Worm (Caenorhabditis elegans) whole organism, mixed stage, embryonic: ENCODE results near the gene R11D1.12.

Experiments
- M03D4.4 ChIP-seq: sonication (generic microtip); optimal IDR thresholded peaks from 2 replicates; lab custom pipeline; 2017; ENCODE audit warnings: mild to moderate bottlenecking, missing genetic modification characterization, missing compliant biosample characterization
- bed-3 ChIP-seq: fragments of 200-800 bp; sonication (Bioruptor generic); optimal IDR thresholded peaks from 3 replicates; lab custom pipeline; 2018; ENCODE audit warnings: mild to moderate bottlenecking, missing genetic modification characterization, moderate library complexity, missing compliant biosample characterization
- blmp-1 ChIP-seq: fragments of 150-350 bp; optimal IDR thresholded peaks from 2 replicates; lab custom pipeline; 2014; ENCODE audit warnings: missing biosample characterization, missing genetic modification characterization
- ceh-39 ChIP-seq: fragments of 150-350 bp; optimal IDR thresholded peaks from 2 replicates; lab custom pipeline; 2014; ENCODE audit warnings: missing biosample characterization, missing genetic modification characterization
- ceh-43 ChIP-seq: fragments of 200-800 bp; sonication (Bioruptor generic); optimal IDR thresholded peaks from 2 replicates; lab custom pipeline; 2018; ENCODE audit warnings: mild to moderate bottlenecking, missing genetic modification characterization, moderate library complexity, missing compliant biosample characterization
- ceh-83 ChIP-seq: fragments of 200-800 bp; sonication (Bioruptor generic); optimal IDR thresholded peaks from 2 replicates; lab custom pipeline; 2018; ENCODE audit warnings: mild to moderate bottlenecking, missing genetic modification characterization, missing compliant biosample characterization
- cnd-1 ChIP-seq: fragments of 200-800 bp; sonication (Bioruptor generic); optimal IDR thresholded peaks from 2 replicates; lab custom pipeline; 2018; ENCODE audit warnings: mild to moderate bottlenecking, missing genetic modification characterization, missing compliant biosample characterization
- drap-1 ChIP-seq: fragments of 200-800 bp; sonication (Bioruptor generic); optimal IDR thresholded peaks from 3 replicates; lab custom pipeline; 2018; ENCODE audit warnings: mild to moderate bottlenecking, missing genetic modification characterization, missing compliant biosample characterization
- elt-1 ChIP-seq: sonication (generic microtip); optimal IDR thresholded peaks from 2 replicates; lab custom pipeline; 2017; ENCODE audit warnings: missing genetic modification characterization, mild to moderate bottlenecking, missing compliant biosample characterization, antibody characterized with exemption, moderate library complexity, borderline replicate concordance; ENCODE audit not compliant: insufficient read depth
- elt-3 ChIP-seq: fragments of 150-350 bp; optimal IDR thresholded peaks from 2 replicates; lab custom pipeline; 2014; ENCODE audit warnings: missing biosample characterization, missing genetic modification characterization
- hlh-1 ChIP-seq: fragments of 150-350 bp; optimal IDR thresholded peaks from 2 replicates; lab custom pipeline; 2014; ENCODE audit warnings: missing biosample characterization, missing genetic modification reagents, missing genetic modification characterization
- lin-32 ChIP-seq: fragments of 200-800 bp; sonication (Bioruptor generic); optimal IDR thresholded peaks from 2 replicates; lab custom pipeline; 2018; ENCODE audit warnings: mild to moderate bottlenecking, missing genetic modification characterization, missing compliant biosample characterization
- lsy-2 ChIP-seq: fragments of 150-350 bp; optimal IDR thresholded peaks from 2 replicates; lab custom pipeline; 2014; ENCODE audit warnings: missing biosample characterization, missing genetic modification characterization
- mls-2 ChIP-seq: sonication (generic microtip); optimal IDR thresholded peaks from 2 replicates; lab custom pipeline; 2016; ENCODE audit warnings: mild to moderate bottlenecking, missing genetic modification characterization, moderate library complexity, missing compliant biosample characterization
- nhr-12 ChIP-seq: fragments of 150-350 bp; optimal IDR thresholded peaks from 2 replicates; lab custom pipeline; 2014; ENCODE audit warnings: missing biosample characterization, missing genetic modification characterization
- nhr-2 ChIP-seq: fragments of 150-350 bp; optimal IDR thresholded peaks from 2 replicates; lab custom pipeline; 2014; ENCODE audit warnings: missing biosample characterization, missing genetic modification characterization
- nhr-237 ChIP-seq: fragments of 150-350 bp; optimal IDR thresholded peaks from 2 replicates; lab custom pipeline; 2014; ENCODE audit warnings: missing biosample characterization, missing genetic modification characterization
- nhr-28 ChIP-seq: fragments of 150-350 bp; optimal IDR thresholded peaks from 2 replicates; lab custom pipeline; 2014; ENCODE audit warnings: missing biosample characterization, missing genetic modification characterization
- nhr-76 ChIP-seq: sonication (generic microtip); optimal IDR thresholded peaks from 2 replicates; lab custom pipeline; 2017; ENCODE audit warnings: missing biosample characterization, missing genetic modification characterization
- pha-4 ChIP-seq: fragments of 150-350 bp; optimal IDR thresholded peaks from 2 replicates; lab custom pipeline; 2018; ENCODE audit warnings: missing biosample characterization, missing genetic modification reagents, missing genetic modification characterization
- snpc-4 ChIP-seq: fragments of 150-350 bp; optimal IDR thresholded peaks from 2 replicates; lab custom pipeline; 2014; ENCODE audit warnings: missing biosample characterization, missing genetic modification characterization
- sptf-1 ChIP-seq: sonication (generic microtip); optimal IDR thresholded peaks from 2 replicates; lab custom pipeline; 2017; ENCODE audit warnings: mild to moderate bottlenecking, missing genetic modification characterization, moderate library complexity, missing compliant biosample characterization
- tbx-8 ChIP-seq: fragments of 200-800 bp; sonication (Bioruptor generic); optimal IDR thresholded peaks from 2 replicates; lab custom pipeline; 2018; ENCODE audit warnings: mild to moderate bottlenecking, missing genetic modification characterization, moderate library complexity, missing compliant biosample characterization
- unc-120 ChIP-seq: sonication (generic microtip); optimal IDR thresholded peaks from 2 replicates; lab custom pipeline; 2017; ENCODE audit warnings: missing genetic modification characterization, missing compliant biosample characterization; ENCODE audit not compliant: poor library complexity, severe bottlenecking
- zip-8 ChIP-seq: fragments of 150-350 bp; optimal IDR thresholded peaks from 2 replicates; lab custom pipeline; 2014; ENCODE audit warnings: missing biosample characterization, missing genetic modification characterization

Gene R11D1.12

ce11 chrV:12695968-12696367 lies 29.8 kb downstream of the R11D1.12 start, which contains the start of gene K10C8.4:
Gene K10C8.4, plus strand, starts transcription at chrV:12696268.
- no peak for TF ChIP-seq sptf-1 (tag; lab: Kevin White, UChicago)
- no peak for TF ChIP-seq nhr-28 (tag; lab: Kevin White, UChicago)
- TF ChIP-seq drap-1 (GFP tag; lab: Kevin White, UChicago), result no peak
- no peak for TF ChIP-seq elt-3 (tag; lab: Kevin White, UChicago)
- no peak for TF ChIP-seq mls-2
- TF ChIP-seq zip-8 (tag; lab: Kevin White, UChicago), result no peak

ce11 chrV:12695155-12695554 lies 30.6 kb downstream of the R11D1.12 start, which contains the start of gene parn-1:
Gene parn-1, minus strand, starts transcription at chrV:12695255.
- TF ChIP-seq elt-3 (tag; lab: Kevin White, UChicago) (no peak), cnd-1 (tag; lab: Kevin White, UChicago) (no peak), ceh-83 (GFP tag; lab: Kevin White, UChicago) (no peak)

ce11 chrV:12683205-12683604 lies 42.6 kb downstream of the R11D1.12 start:
- TF ChIP-seq blmp-1 (tag; lab: Kevin White, UChicago), result no peak
- no peak for TF ChIP-seq nhr-28 (tag; lab: Kevin White, UChicago)
- no peak for TF ChIP-seq elt-1 (tag; lab: Kevin White, UChicago)
- TF ChIP-seq sptf-1 (tag; lab: Kevin White, UChicago), result no peak

ce11 chrV:12679807-12680206 lies 46.0 kb downstream of the R11D1.12 start, which contains the start of gene frpr-15:
Gene frpr-15, plus strand, starts transcription at chrV:12680107.
- TF ChIP-seq M03D4.4 (tag; lab: Kevin White, UChicago), result no peak
- TF ChIP-seq cnd-1 (tag; lab: Kevin White, UChicago), result no peak
- TF ChIP-seq ceh-39, result no peak
- no peak for TF ChIP-seq zip-8 (tag; lab: Kevin White, UChicago)
- no peak for TF ChIP-seq lsy-2 (tag; lab: Kevin White, UChicago)
- no peak for TF ChIP-seq blmp-1 (tag; lab: Kevin White, UChicago)
- TF ChIP-seq ceh-43, result no peak
- TF ChIP-seq pha-4 (tag; lab: Kevin White, UChicago), result no peak
- no peak for TF ChIP-seq nhr-76 (tag; lab: Kevin White, UChicago)
- TF ChIP-seq tbx-8 (GFP tag; lab: Kevin White, UChicago), result no peak
- TF ChIP-seq mls-2, result no peak
- no peak for TF ChIP-seq unc-120 (tag; lab: Kevin White, UChicago)
- no peak for TF ChIP-seq lin-32 (GFP tag; lab: Kevin White, UChicago)
- no peak for TF ChIP-seq elt-1 (tag; lab: Kevin White, UChicago)
- TF ChIP-seq nhr-2 (tag; lab: Kevin White, UChicago), result no peak

ce11 chrV:12679292-12679691 lies 46.5 kb downstream of the R11D1.12 start:
- TF ChIP-seq ceh-43, result no peak
- no peak for TF ChIP-seq nhr-12 (tag; lab: Kevin White, UChicago)
- TF ChIP-seq pha-4 (tag; lab: Kevin White, UChicago), result no peak
- TF ChIP-seq hlh-1 (tag; lab: Kevin White, UChicago), result no peak
- TF ChIP-seq snpc-4 (tag; lab: Kevin White, UChicago), result no peak
- TF ChIP-seq blmp-1 (tag; lab: Kevin White, UChicago), result no peak

ce11 chrV:12676299-12676698 lies 49.5 kb downstream of the R11D1.12 start:
- TF ChIP-seq nhr-237 (tag; lab: Kevin White, UChicago), result no peak
- no peak for TF ChIP-seq lsy-2 (tag; lab: Kevin White, UChicago)
- TF ChIP-seq elt-1 (tag; lab: Kevin White, UChicago), result no peak
- TF ChIP-seq zip-8 (tag; lab: Kevin White, UChicago), result no peak
- no peak for TF ChIP-seq nhr-12 (tag; lab: Kevin White, UChicago)
- no peak for TF ChIP-seq drap-1 (GFP tag; lab: Kevin White, UChicago)
- TF ChIP-seq blmp-1 (tag; lab: Kevin White, UChicago), result no peak
- TF ChIP-seq bed-3 (GFP tag; lab: Kevin White, UChicago), result no peak
- TF ChIP-seq ceh-39, result no peak
- no peak for TF ChIP-seq nhr-28 (tag; lab: Kevin White, UChicago)
- TF ChIP-seq cnd-1 (tag; lab: Kevin White, UChicago), result no peak
- TF ChIP-seq nhr-2 (tag; lab: Kevin White, UChicago), result no peak
